Fruit fly (Drosophila melanogaster): ENCODE data around the gene CG32640.
"Not testable (repeated sequence)": the region's sequence is repeated elsewhere in the genome, so short reads cannot be mapped to it uniquely, and the experiment has no call there.

CG32640 gene

DNA sequence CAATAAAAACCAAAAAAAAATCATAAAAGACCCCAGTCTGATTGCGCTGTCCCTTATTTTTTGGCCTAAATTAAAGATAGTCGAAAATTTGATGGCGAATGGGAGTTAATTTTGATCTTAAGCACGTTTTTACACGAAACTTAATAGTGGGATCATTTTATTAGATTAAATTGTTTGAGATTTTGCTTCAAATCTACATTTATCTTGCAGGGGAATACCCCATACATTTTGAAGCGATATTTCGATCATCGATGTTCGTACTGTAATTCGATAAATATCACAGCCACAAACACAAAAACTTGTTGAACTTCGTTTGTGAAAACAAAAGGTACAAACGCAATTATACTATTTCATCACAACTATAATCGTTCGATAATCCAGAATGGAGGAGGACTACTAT, at the start of gene CG32640:
Gene CG32640 (plus strand): TSS at position 286 of the 400 bp plus-strand sequence.
- not testable (repeated sequence) for TF ChIP-seq Sp1, jim, Dfd (GFP tag; optimal IDR thresholded peaks at IDR 0.05)

DNA sequence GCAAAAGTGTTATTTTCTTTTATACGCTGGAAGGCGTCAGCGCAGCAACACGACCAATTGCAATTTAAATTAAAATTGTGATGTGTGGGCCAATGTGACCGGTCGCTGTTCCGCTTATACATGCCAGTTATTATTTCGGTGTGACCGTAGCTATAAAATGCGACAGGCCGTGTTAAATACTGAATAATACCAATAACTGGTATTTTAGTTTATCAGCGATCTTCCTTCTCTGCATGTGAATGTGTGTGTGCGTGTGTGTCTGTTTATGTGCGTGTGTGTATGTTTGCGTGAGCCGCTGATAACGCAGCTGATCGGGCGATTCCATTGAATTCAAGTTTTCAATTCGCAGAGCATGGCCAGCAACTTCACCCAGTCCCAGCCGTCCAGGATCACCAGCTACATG, 49.1 kb upstream of the CG32640 start, which contains the start of the genes CG32638, CG15717 and MFS10:
Gene CG32638 (minus strand): TSS at position 45 of the 403 bp plus-strand sequence.
Gene CG15717 (plus strand): TSS at position 203 of the 403 bp plus-strand sequence.
Gene MFS10 (plus strand): TSS at position 269 of the 403 bp plus-strand sequence.
- no peak for TF ChIP-seq ey (GFP tag; optimal IDR thresholded peaks at IDR 0.05)
- no peak for TF ChIP-seq Rel (GFP tag; optimal IDR thresholded peaks at IDR 0.05)
- TF ChIP-seq Rel (tag; optimal IDR thresholded peaks at IDR 0.05), result peak; percentile 30
- peak in 1 of 2 experiments; percentile 39 for TF ChIP-seq foxo (GFP tag; optimal IDR thresholded peaks at IDR 0.05)
- TF ChIP-seq GATAd (GFP tag; optimal IDR thresholded peaks at IDR 0.05), result no peak
- no peak for TF ChIP-seq usp (GFP tag; optimal IDR thresholded peaks at IDR 0.05)
- TF ChIP-seq Hr83 (GFP tag; optimal IDR thresholded peaks at IDR 0.05; ENCODE audit: poor library complexity, severe bottlenecking), result peak; percentile 79
- TF ChIP-seq h (GFP tag; optimal IDR thresholded peaks at IDR 0.05), result peak; percentile 61
- TF ChIP-seq fru (GFP tag; optimal IDR thresholded peaks at IDR 0.05), result peak; percentile 26
- peak; percentile 50 for TF ChIP-seq rgr (GFP tag; optimal IDR thresholded peaks at IDR 0.05)
- TF ChIP-seq sv (GFP tag; optimal IDR thresholded peaks at IDR 0.05), result no peak
- TF ChIP-seq Jra (GFP tag; optimal IDR thresholded peaks at IDR 0.05), result peak; percentile 23
- TF ChIP-seq N (GFP tag; optimal IDR thresholded peaks at IDR 0.05), result peak; percentile 4
- TF ChIP-seq psq (GFP tag; optimal IDR thresholded peaks at IDR 0.05), result peak; percentile 5
- no peak for TF ChIP-seq Mio (GFP tag; optimal IDR thresholded peaks at IDR 0.05)
- TF ChIP-seq woc (GFP tag; optimal IDR thresholded peaks at IDR 0.05), result no peak
- no peak for TF ChIP-seq sage (GFP tag; optimal IDR thresholded peaks at IDR 0.05)
- peak; percentile 33 for TF ChIP-seq Sp1 (GFP tag; optimal IDR thresholded peaks at IDR 0.05)
- no peak for TF ChIP-seq CG9705 (GFP tag; optimal IDR thresholded peaks at IDR 0.05)
- TF ChIP-seq Dif (GFP tag; optimal IDR thresholded peaks at IDR 0.05; ENCODE audit: partially characterized antibody), result peak; percentile 15
- TF ChIP-seq Hnf4 (GFP tag; optimal IDR thresholded peaks at IDR 0.05), result peak; percentile 36
- TF ChIP-seq br (GFP tag; optimal IDR thresholded peaks at IDR 0.05), result peak; percentile 23
- TF ChIP-seq Hr78 (GFP tag; optimal IDR thresholded peaks at IDR 0.05), result no peak

DNA sequence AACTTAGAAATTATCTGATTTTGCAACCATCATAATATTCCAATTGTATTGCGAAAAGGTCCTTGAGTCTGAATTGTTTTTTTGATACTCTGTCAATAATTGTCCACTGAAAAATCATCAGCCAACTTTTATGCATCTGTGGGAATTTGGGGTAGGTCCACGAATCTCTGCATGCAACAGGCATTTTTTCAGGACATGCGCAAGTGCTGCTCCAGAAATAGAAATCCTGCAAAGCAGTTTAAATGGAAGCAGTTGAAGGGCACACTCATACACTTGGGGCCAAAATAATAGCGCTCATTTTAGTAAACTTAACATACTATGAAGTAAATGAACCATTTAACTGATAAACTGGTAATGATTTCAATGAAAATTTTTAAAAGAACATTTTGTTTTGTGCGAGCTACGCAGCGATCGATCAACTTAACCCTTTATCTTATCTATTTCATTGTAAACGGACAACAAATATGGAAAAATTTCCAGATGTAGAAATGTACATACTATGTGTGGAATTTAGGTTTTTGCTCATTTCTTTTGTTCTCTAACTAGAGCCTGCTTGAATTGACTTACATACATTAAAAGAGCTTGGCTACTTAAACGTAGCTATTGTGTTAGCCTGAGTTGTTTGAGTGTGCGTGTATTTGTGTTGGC, 47.5 kb upstream of the CG32640 start:
- TF ChIP-seq foxo (GFP tag; optimal IDR thresholded peaks at IDR 0.05) (peak in 1 of 2 experiments; percentile 33), Hr78 (GFP tag; optimal IDR thresholded peaks at IDR 0.05) (no peak), h (GFP tag; optimal IDR thresholded peaks at IDR 0.05) (peak; percentile 34), sage (GFP tag; optimal IDR thresholded peaks at IDR 0.05) (no peak), OdsH (GFP tag; optimal IDR thresholded peaks at IDR 0.05) (peak; percentile 20), jim (GFP tag; optimal IDR thresholded peaks at IDR 0.05) (no peak), Mio (GFP tag; optimal IDR thresholded peaks at IDR 0.05) (no peak), Rel (GFP tag; optimal IDR thresholded peaks at IDR 0.05) (no peak), Rel (tag; optimal IDR thresholded peaks at IDR 0.05) (peak; percentile 2), CG9705 (GFP tag; optimal IDR thresholded peaks at IDR 0.05) (no peak), dl (GFP tag; optimal IDR thresholded peaks at IDR 0.05; ENCODE audit: insufficient read depth in 1 of 2, partially characterized antibody in 2 of 2) (no peak), Dif (GFP tag; optimal IDR thresholded peaks at IDR 0.05; ENCODE audit: partially characterized antibody) (no peak), brk (GFP tag; optimal IDR thresholded peaks at IDR 0.05) (no peak), psq (GFP tag; optimal IDR thresholded peaks at IDR 0.05) (no peak), woc (GFP tag; optimal IDR thresholded peaks at IDR 0.05) (no peak), HLH106 (tag; optimal IDR thresholded peaks at IDR 0.05) (peak; percentile 57), Hr83 (GFP tag; optimal IDR thresholded peaks at IDR 0.05; ENCODE audit: poor library complexity, severe bottlenecking) (no peak), Vsx2 (GFP tag; optimal IDR thresholded peaks at IDR 0.05; ENCODE audit: partially characterized antibody) (no peak), GATAd (GFP tag; optimal IDR thresholded peaks at IDR 0.05) (no peak), tai (GFP tag; optimal IDR thresholded peaks at IDR 0.05) (peak; percentile 41), Abd-B (GFP tag; optimal IDR thresholded peaks at IDR 0.05) (no peak), sv (GFP tag; optimal IDR thresholded peaks at IDR 0.05) (peak; percentile 60), fru (GFP tag; optimal IDR thresholded peaks at IDR 0.05) (peak; percentile 41), Myc (optimal IDR thresholded peaks at IDR 0.05) (no peak), N (GFP tag; optimal IDR thresholded peaks at IDR 0.05) (no peak), pan (optimal IDR thresholded peaks at IDR 0.05) (no peak), lola (GFP tag; optimal IDR thresholded peaks at IDR 0.05) (no peak), br (GFP tag; optimal IDR thresholded peaks at IDR 0.05) (peak; percentile 37), usp (GFP tag; optimal IDR thresholded peaks at IDR 0.05) (no peak), Dfd (GFP tag; optimal IDR thresholded peaks at IDR 0.05) (no peak), Sp1 (GFP tag; optimal IDR thresholded peaks at IDR 0.05) (peak; percentile 63), rgr (GFP tag; optimal IDR thresholded peaks at IDR 0.05) (peak; percentile 40), Jra (GFP tag; optimal IDR thresholded peaks at IDR 0.05) (no peak), Hnf4 (GFP tag; optimal IDR thresholded peaks at IDR 0.05) (no peak), ey (GFP tag; optimal IDR thresholded peaks at IDR 0.05) (peak; percentile 27), dmrt93B (GFP tag; optimal IDR thresholded peaks at IDR 0.05) (peak; percentile 14), dsf (GFP tag; optimal IDR thresholded peaks at IDR 0.05; ENCODE audit: borderline replicate concordance) (no peak), CrebA (GFP tag; optimal IDR thresholded peaks at IDR 0.05; ENCODE audit: borderline replicate concordance) (no peak), CG32264 (GFP tag; optimal IDR thresholded peaks at IDR 0.05) (peak; percentile 4)
